Worm (Caenorhabditis elegans) whole organism, midembryonic: ENCODE results near the gene Y37A1A.4.

Experiments
- T22C8.4 ChIP-seq: fragments of 200-800 bp; sonication (Bioruptor generic); IDR thresholded peaks from 2 replicates; pipeline ENCODE4 v1.3.6; 2022; ENCODE audit warnings: missing genetic modification characterization, missing compliant biosample characterization
- cog-1 ChIP-seq: sonication (generic microtip); optimal IDR thresholded peaks from 2 replicates; lab custom pipeline; 2016; ENCODE audit warnings: missing genetic modification characterization, missing compliant biosample characterization
- flt-1 ChIP-seq: fragments of 200-800 bp; sonication (Bioruptor generic); IDR thresholded peaks from 2 replicates; pipeline ENCODE4 v1.3.6; 2022; ENCODE audit warnings: missing genetic modification characterization, missing compliant biosample characterization
- klf-2 ChIP-seq: fragments of 200-800 bp; sonication (Bioruptor generic); conservative IDR thresholded peaks from 2 replicates; pipeline ENCODE4 v1.3.6; 2022; ENCODE audit warnings: missing genetic modification reagents, missing genetic modification characterization, missing compliant biosample characterization
- med-1 ChIP-seq: sonication (generic microtip); optimal IDR thresholded peaks from 2 replicates; lab custom pipeline; 2017; ENCODE audit warnings: missing genetic modification characterization, mild to moderate bottlenecking, missing compliant biosample characterization, antibody characterized with exemption, missing genetic modification reagents; ENCODE audit not compliant: insufficient read depth
- ref-1 ChIP-seq: fragments of 200-800 bp; sonication (Bioruptor generic); conservative IDR thresholded peaks from 2 replicates; pipeline ENCODE4 v1.3.6; 2022; ENCODE audit warnings: missing genetic modification reagents, missing genetic modification characterization, missing compliant biosample characterization
- tab-1 ChIP-seq: fragments of 200-800 bp; sonication (Bioruptor generic); IDR thresholded peaks from 2 replicates; pipeline ENCODE4 v1.3.6; 2022; ENCODE audit warnings: missing genetic modification characterization, missing compliant biosample characterization
- ztf-23 ChIP-seq: fragments of 200-800 bp; sonication (Bioruptor generic); IDR thresholded peaks from 2 replicates; pipeline ENCODE4 v1.3.6; 2022; ENCODE audit warnings: missing genetic modification reagents, missing genetic modification characterization, missing compliant biosample characterization
- ztf-29 ChIP-seq: fragments of 200-800 bp; sonication (Bioruptor generic); IDR thresholded peaks from 2 replicates; pipeline ENCODE4 v1.3.6; 2022; ENCODE audit warnings: missing genetic modification reagents, missing genetic modification characterization, missing compliant biosample characterization

Gene Y37A1A.4

DNA sequence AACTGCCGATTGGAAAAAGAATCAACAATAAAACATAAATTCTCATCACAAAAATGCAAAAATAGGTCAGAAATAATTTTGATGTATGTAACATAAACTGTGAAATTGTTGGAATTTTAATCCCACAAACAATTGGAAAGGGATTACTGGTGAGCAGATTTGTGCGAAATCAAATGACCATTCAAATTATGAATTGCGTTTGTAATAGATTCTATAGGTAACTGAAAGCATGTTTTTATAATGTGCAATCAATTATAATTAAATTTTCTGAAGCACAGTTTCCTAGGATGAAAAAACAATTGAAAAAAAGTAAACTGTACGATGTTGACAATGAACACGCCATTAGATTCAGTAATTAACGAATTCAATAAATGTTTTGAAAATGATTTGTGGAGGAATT is 51.5 kb downstream of the Y37A1A.4 start, which contains the start of gene tor-1:
Gene tor-1 (minus strand): TSS at position 101 of the 400 bp plus-strand sequence.
- TF ChIP-seq med-1 (GFP tag; lab: Kevin White, UChicago) (no peak), ztf-23 (GFP tag; lab: Robert Waterston, UW) (no peak), T22C8.4 (no peak), klf-2 (GFP tag; lab: Robert Waterston, UW) (no peak), ref-1 (GFP tag; lab: Robert Waterston, UW) (no peak), ztf-29 (no peak), flt-1 (GFP tag; lab: Robert Waterston, UW) (no peak), tab-1 (GFP tag; lab: Robert Waterston, UW) (no peak), cog-1 (tag; lab: Kevin White, UChicago) (no peak)

DNA sequence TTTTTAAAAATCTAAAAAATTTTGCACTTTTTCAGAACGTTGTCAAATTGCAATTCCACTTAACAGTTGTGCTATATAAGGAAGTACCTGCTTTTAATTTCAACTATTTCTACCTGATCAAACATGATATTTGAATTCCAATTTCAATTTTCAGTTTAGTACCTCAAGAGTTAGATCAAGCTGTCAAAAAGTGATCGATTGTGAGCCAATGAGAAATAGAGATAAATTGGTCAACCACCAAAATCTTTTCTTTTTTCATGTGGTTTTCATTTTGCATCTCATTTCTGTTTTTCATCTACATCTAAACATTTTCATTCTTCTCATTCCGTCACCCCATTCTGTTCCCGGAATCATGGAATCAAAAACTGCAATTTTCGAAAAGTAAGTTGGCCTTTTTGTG is 54.6 kb downstream of the Y37A1A.4 start, which contains the start of gene egl-23:
Gene egl-23 (plus strand): TSS at position 301 of the 400 bp plus-strand sequence.
- TF ChIP-seq med-1 (GFP tag; lab: Kevin White, UChicago) (no peak), klf-2 (GFP tag; lab: Robert Waterston, UW) (no peak), T22C8.4 (no peak), ref-1 (GFP tag; lab: Robert Waterston, UW) (no peak), cog-1 (tag; lab: Kevin White, UChicago) (no peak), ztf-23 (GFP tag; lab: Robert Waterston, UW) (no peak), flt-1 (GFP tag; lab: Robert Waterston, UW) (no peak), ztf-29 (no peak), tab-1 (GFP tag; lab: Robert Waterston, UW) (no peak)

DNA sequence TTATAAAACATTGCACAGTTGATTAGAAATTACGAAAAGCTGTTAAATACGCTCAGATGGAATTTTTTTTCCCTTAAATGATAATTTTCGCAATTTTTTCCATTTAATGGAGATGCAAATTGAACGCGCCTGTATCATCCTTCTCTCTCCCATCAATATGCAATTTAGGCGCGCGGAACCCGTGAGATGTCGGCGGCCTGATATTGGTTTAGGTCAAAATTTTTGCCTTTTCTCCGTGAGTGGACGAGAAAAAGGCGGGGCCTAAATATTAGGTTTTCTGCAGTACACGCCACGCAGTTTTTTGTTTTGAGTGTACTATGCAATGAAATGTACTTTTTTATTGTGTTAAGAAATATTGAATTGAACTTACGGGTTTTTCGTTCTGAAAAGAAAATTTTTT is 55.7 kb downstream of the Y37A1A.4 start:
- TF ChIP-seq cog-1 (tag; lab: Kevin White, UChicago): no peak
- TF ChIP-seq ztf-23 (GFP tag; lab: Robert Waterston, UW): no peak
- no peak for TF ChIP-seq tab-1 (GFP tag; lab: Robert Waterston, UW)
- no peak for TF ChIP-seq T22C8.4
- TF ChIP-seq ref-1 (GFP tag; lab: Robert Waterston, UW): no peak
- TF ChIP-seq flt-1 (GFP tag; lab: Robert Waterston, UW): no peak
- TF ChIP-seq ztf-29: no peak
- TF ChIP-seq med-1 (GFP tag; lab: Kevin White, UChicago): no peak
- TF ChIP-seq klf-2 (GFP tag; lab: Robert Waterston, UW): no peak

DNA sequence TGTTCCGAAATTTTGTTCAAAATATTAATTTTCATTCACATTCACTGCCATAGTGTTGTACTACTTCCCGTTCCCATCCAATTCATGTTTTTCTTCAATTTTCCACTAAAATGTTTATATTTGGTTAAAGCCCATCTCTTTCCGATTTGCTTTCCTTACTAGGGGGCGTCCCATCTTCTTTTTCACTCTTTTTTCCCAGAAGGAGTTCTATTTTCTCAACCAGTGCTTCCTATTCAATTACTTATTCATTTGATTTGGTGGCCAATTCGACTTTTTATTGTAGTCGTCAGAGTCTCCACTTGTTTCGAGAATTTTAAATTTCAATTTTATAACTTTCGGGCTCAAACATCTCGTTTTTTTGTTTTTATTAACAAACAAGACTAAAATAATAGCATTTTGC is 67.6 kb downstream of the Y37A1A.4 start:
- no peak for TF ChIP-seq ztf-23 (GFP tag; lab: Robert Waterston, UW)
- TF ChIP-seq cog-1 (tag; lab: Kevin White, UChicago): no peak
- no peak for TF ChIP-seq ztf-29
- no peak for TF ChIP-seq klf-2 (GFP tag; lab: Robert Waterston, UW)
- TF ChIP-seq ref-1 (GFP tag; lab: Robert Waterston, UW): no peak
- no peak for TF ChIP-seq T22C8.4
- no peak for TF ChIP-seq flt-1 (GFP tag; lab: Robert Waterston, UW)
- TF ChIP-seq tab-1 (GFP tag; lab: Robert Waterston, UW): no peak
- no peak for TF ChIP-seq med-1 (GFP tag; lab: Kevin White, UChicago)

DNA sequence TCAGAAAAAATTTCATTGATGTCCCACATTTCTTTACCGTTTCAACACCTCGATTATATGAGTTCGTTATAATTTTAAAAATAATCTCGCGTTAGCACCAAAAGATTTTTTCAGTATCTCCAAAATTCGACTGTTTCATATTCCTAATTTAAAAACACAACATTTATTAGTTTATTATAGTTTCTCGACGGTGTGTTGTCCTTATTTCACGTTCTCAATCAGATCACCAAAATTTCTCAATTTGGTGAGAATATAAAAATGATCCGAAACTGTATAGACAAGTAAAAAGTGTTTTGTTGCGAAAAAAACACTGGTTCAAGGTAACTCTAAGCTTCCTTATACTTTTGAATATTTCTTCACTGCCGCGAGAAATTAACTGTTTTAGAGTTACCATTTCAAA is 74.5 kb downstream of the Y37A1A.4 start:
- TF ChIP-seq tab-1 (GFP tag; lab: Robert Waterston, UW) (no peak), T22C8.4 (no peak), ztf-29 (no peak), klf-2 (GFP tag; lab: Robert Waterston, UW) (no peak), cog-1 (tag; lab: Kevin White, UChicago) (no peak), ref-1 (GFP tag; lab: Robert Waterston, UW) (no peak), med-1 (GFP tag; lab: Kevin White, UChicago) (no peak), flt-1 (GFP tag; lab: Robert Waterston, UW) (no peak), ztf-23 (GFP tag; lab: Robert Waterston, UW) (no peak)
